Worm (Caenorhabditis elegans): ENCODE results near the gene alg-3.

ce11 chrIV:11742406-11742805, 38.4 kb downstream of the alg-3 start, which contains the start of gene K01A6.5:
- TF ChIP-seq ama-1 (optimal IDR thresholded peaks at IDR 0.05) (no peak), scrt-1 (GFP tag; IDR thresholded peaks at IDR 0.05) (no peak), tbx-11 (GFP tag; IDR thresholded peaks at IDR 0.05) (no peak), hmg-4 (GFP tag; optimal IDR thresholded peaks at IDR 0.05) (no peak), flt-1 (GFP tag; IDR thresholded peaks at IDR 0.05) (no peak), pes-1 (GFP tag; IDR thresholded peaks at IDR 0.05) (no peak), ceh-36 (tag; optimal IDR thresholded peaks at IDR 0.05) (no peak), aly-1 (tag; optimal IDR thresholded peaks at IDR 0.05) (no peak), tbx-37 (GFP tag; conservative IDR thresholded peaks at IDR 0.05) (no peak), ets-7 (tag; optimal IDR thresholded peaks at IDR 0.05) (no peak), B0310.2 (tag; optimal IDR thresholded peaks at IDR 0.05) (no peak), F13C5.2 (tag; optimal IDR thresholded peaks at IDR 0.05) (no peak), ceh-13 (GFP tag; optimal IDR thresholded peaks at IDR 0.05) (no peak), tra-4 (tag; optimal IDR thresholded peaks at IDR 0.05) (no peak)
